Worm (Caenorhabditis elegans) whole organism, L4 larva: ENCODE data around the gene R07E5.15.
A peak's percentile ranks its signal among the peaks of the same experiment; 100 is the strongest.
"Not testable (repeated sequence)": the region's sequence is repeated elsewhere in the genome, so short reads cannot be mapped to it uniquely, and the experiment has no call there.

Source experiments
- D1046.2 ChIP-seq: fragments of 200-800 bp; sonication (Bioruptor generic); IDR thresholded peaks from 2 replicates; pipeline ENCODE4 v1.3.6; 2022; ENCODE audit warnings: missing genetic modification characterization, missing compliant biosample characterization
- F10B5.3 ChIP-seq: sonication (generic microtip); optimal IDR thresholded peaks from 2 replicates; lab custom pipeline; 2016; ENCODE audit warnings: mild to moderate bottlenecking, missing genetic modification characterization, missing compliant biosample characterization
- F44E2.7 ChIP-seq: fragments of 200-800 bp; sonication (Bioruptor generic); IDR thresholded peaks from 2 replicates; pipeline ENCODE4 v2.1.2; 2022; ENCODE audit warnings: missing genetic modification characterization, missing compliant biosample characterization
- T20F7.1 ChIP-seq: fragments of 200-800 bp; sonication (Bioruptor generic); optimal IDR thresholded peaks from 2 replicates; lab custom pipeline; 2018; ENCODE audit warnings: mild to moderate bottlenecking, missing genetic modification characterization, missing compliant biosample characterization
- T26A8.4 ChIP-seq: fragments of 200-800 bp; sonication (Bioruptor generic); IDR thresholded peaks from 2 replicates; pipeline ENCODE4 v1.3.6; 2022; ENCODE audit warnings: missing genetic modification characterization, missing compliant biosample characterization
- aha-1 ChIP-seq: fragments of 150-350 bp; peaks from one replicate; lab custom pipeline; 2014; ENCODE audit warnings: missing biosample characterization, missing genetic modification characterization
- ceh-20 ChIP-seq: fragments of 200-800 bp; sonication (Bioruptor generic); IDR thresholded peaks from 2 replicates; pipeline ENCODE4 v1.3.6; 2022; ENCODE audit warnings: missing genetic modification reagents, missing genetic modification characterization, missing compliant biosample characterization
- ceh-28 ChIP-seq: fragments of 150-350 bp; optimal IDR thresholded peaks from 2 replicates; lab custom pipeline; 2014; ENCODE audit warnings: missing biosample characterization, missing genetic modification reagents, missing genetic modification characterization
- ctbp-1 ChIP-seq: fragments of 200-800 bp; sonication (Bioruptor generic); IDR thresholded peaks from 2 replicates; pipeline ENCODE4 v1.3.6; 2022; ENCODE audit warnings: missing genetic modification reagents, missing genetic modification characterization, missing compliant biosample characterization
- daf-16 ChIP-seq, 3 experiments: sonication (generic microtip); optimal IDR thresholded peaks; 2 replicates each; lab custom pipeline; 2016 to 2017; ENCODE audit warnings: missing genetic modification characterization in 3 of 3, missing genetic modification reagents in 3 of 3, mild to moderate bottlenecking in 2 of 3, missing compliant biosample characterization in 2 of 3, missing biosample characterization in 1 of 3, moderate library complexity in 1 of 3
- dmd-6 ChIP-seq: fragments of 200-800 bp; sonication (Bioruptor generic); IDR thresholded peaks from 2 replicates; pipeline ENCODE4 v1.3.6; 2022; ENCODE audit warnings: missing genetic modification reagents, missing genetic modification characterization, missing compliant biosample characterization
- dmd-8 ChIP-seq: fragments of 200-800 bp; sonication (Bioruptor generic); IDR thresholded peaks from 2 replicates; pipeline ENCODE4 v1.3.6; 2022; ENCODE audit warnings: missing genetic modification characterization, missing compliant biosample characterization
- dmd-9 ChIP-seq: fragments of 200-800 bp; sonication (Bioruptor generic); IDR thresholded peaks from 2 replicates; pipeline ENCODE4 v1.3.6; 2022; ENCODE audit warnings: missing genetic modification reagents, missing genetic modification characterization, missing compliant biosample characterization
- dve-1 ChIP-seq: sonication (generic microtip); optimal IDR thresholded peaks from 2 replicates; lab custom pipeline; 2017; ENCODE audit warnings: antibody characterized with exemption, mild to moderate bottlenecking, missing genetic modification characterization, missing compliant biosample characterization; ENCODE audit not compliant: insufficient read depth
- egl-43 ChIP-seq: fragments of 200-800 bp; sonication (Bioruptor generic); IDR thresholded peaks from 2 replicates; pipeline ENCODE4 v1.3.6; 2022; ENCODE audit warnings: missing genetic modification reagents, missing genetic modification characterization, missing compliant biosample characterization
- hif-1 ChIP-seq, 2 experiments: sonication (generic microtip); optimal IDR thresholded peaks; 2 replicates each; lab custom pipeline; 2016 to 2017; ENCODE audit warnings: missing compliant biosample characterization in 2 of 2, missing genetic modification characterization in 2 of 2, missing genetic modification reagents in 2 of 2, missing genotype in 2 of 2, mild to moderate bottlenecking in 1 of 2
- hmg-1.1 ChIP-seq: fragments of 200-800 bp; sonication (Bioruptor generic); IDR thresholded peaks from 2 replicates; pipeline ENCODE4 v1.3.6; 2022; ENCODE audit warnings: missing genetic modification reagents, missing genetic modification characterization, missing compliant biosample characterization
- lim-7 ChIP-seq: fragments of 200-800 bp; sonication (Bioruptor generic); IDR thresholded peaks from 2 replicates; pipeline ENCODE4 v1.3.6; 2022; ENCODE audit warnings: missing genetic modification characterization, missing compliant biosample characterization
- lir-3 ChIP-seq: sonication (generic microtip); optimal IDR thresholded peaks from 2 replicates; lab custom pipeline; 2016; ENCODE audit warnings: mild to moderate bottlenecking, missing genetic modification characterization, missing compliant biosample characterization
- madf-9 ChIP-seq: fragments of 200-800 bp; sonication (Bioruptor generic); conservative IDR thresholded peaks from 2 replicates; pipeline ENCODE4 v1.3.6; 2022; ENCODE audit warnings: missing genetic modification reagents, missing genetic modification characterization, missing compliant biosample characterization
- mdl-1 ChIP-seq, 2 experiments: fragments of 150-350 bp in 1 of 2; sonication (generic microtip) in 1 of 2; optimal IDR thresholded peaks; 2 replicates each; lab custom pipeline; 2014 to 2017; ENCODE audit warnings: missing biosample characterization in 2 of 2, missing genetic modification characterization in 2 of 2
- mxl-3 ChIP-seq: fragments of 200-800 bp; sonication (Bioruptor generic); optimal IDR thresholded peaks from 2 replicates; lab custom pipeline; 2018; ENCODE audit warnings: mild to moderate bottlenecking, missing genetic modification characterization, missing compliant biosample characterization
- nhr-102 ChIP-seq: sonication (generic microtip); optimal IDR thresholded peaks from 2 replicates; lab custom pipeline; 2016; ENCODE audit warnings: mild to moderate bottlenecking, missing genetic modification characterization, moderate library complexity, missing compliant biosample characterization
- nhr-11 ChIP-seq: fragments of 150-350 bp; optimal IDR thresholded peaks from 2 replicates; lab custom pipeline; 2014; ENCODE audit warnings: missing biosample characterization, missing genetic modification characterization
- nhr-111 ChIP-seq: fragments of 200-800 bp; sonication (Bioruptor generic); optimal IDR thresholded peaks from 2 replicates; lab custom pipeline; 2018; ENCODE audit warnings: mild to moderate bottlenecking, missing genetic modification characterization, missing compliant biosample characterization
- nhr-41 ChIP-seq: fragments of 200-800 bp; sonication (Bioruptor generic); IDR thresholded peaks from 2 replicates; pipeline ENCODE4 v1.3.6; 2022; ENCODE audit warnings: missing genetic modification reagents, missing genetic modification characterization, missing compliant biosample characterization
- nhr-42 ChIP-seq: fragments of 200-800 bp; sonication (Bioruptor generic); IDR thresholded peaks from 2 replicates; pipeline ENCODE4 v1.3.6; 2022; ENCODE audit warnings: missing genetic modification characterization, missing compliant biosample characterization
- pha-4 ChIP-seq, 2 experiments: fragments of 150-350 bp in 1 of 2; fragments of 200-800 bp in 1 of 2; sonication (Bioruptor generic) in 1 of 2; IDR thresholded peaks in 1 of 2; optimal IDR thresholded peaks in 1 of 2; 2 replicates each; pipeline versions ENCODE4 v1.3.6 to Lab custom; 2014 to 2022; ENCODE audit warnings: missing genetic modification characterization in 2 of 2, missing genetic modification reagents in 2 of 2, missing biosample characterization in 1 of 2, missing compliant biosample characterization in 1 of 2
- pqm-1 ChIP-seq: sonication (generic microtip); optimal IDR thresholded peaks from 2 replicates; lab custom pipeline; 2017; ENCODE audit warnings: missing biosample characterization, missing genetic modification characterization
- rbr-2 ChIP-seq: sonication (generic microtip); optimal IDR thresholded peaks from 2 replicates; lab custom pipeline; 2016; ENCODE audit warnings: missing genotype, missing genetic modification characterization, missing compliant biosample characterization
- saeg-2 ChIP-seq: fragments of 200-800 bp; sonication (Bioruptor generic); IDR thresholded peaks from 2 replicates; pipeline ENCODE4 v1.3.6; 2022; ENCODE audit warnings: missing genetic modification reagents, missing genetic modification characterization, missing compliant biosample characterization
- set-16 ChIP-seq: fragments of 200-800 bp; sonication (Bioruptor generic); IDR thresholded peaks from 2 replicates; pipeline ENCODE4 v1.3.6; 2022; ENCODE audit warnings: missing genetic modification reagents, missing genetic modification characterization, missing compliant biosample characterization
- spr-3 ChIP-seq: fragments of 200-800 bp; sonication (Bioruptor generic); optimal IDR thresholded peaks from 2 replicates; lab custom pipeline; 2018; ENCODE audit warnings: mild to moderate bottlenecking, missing genetic modification characterization, missing compliant biosample characterization
- tra-1 ChIP-seq: fragments of 200-800 bp; sonication (Bioruptor generic); IDR thresholded peaks from 2 replicates; pipeline ENCODE4 v1.3.6; 2022; ENCODE audit warnings: missing genetic modification reagents, missing genetic modification characterization, missing compliant biosample characterization
- zfp-3 ChIP-seq: fragments of 200-800 bp; sonication (Bioruptor generic); conservative IDR thresholded peaks from 2 replicates; pipeline ENCODE4 v1.3.6; 2022; ENCODE audit warnings: missing genetic modification reagents, missing genetic modification characterization, missing compliant biosample characterization
- ztf-7 ChIP-seq: fragments of 150-350 bp; optimal IDR thresholded peaks from 2 replicates; lab custom pipeline; 2014; ENCODE audit warnings: missing biosample characterization, missing genetic modification characterization

R07E5.15 gene

DNA sequence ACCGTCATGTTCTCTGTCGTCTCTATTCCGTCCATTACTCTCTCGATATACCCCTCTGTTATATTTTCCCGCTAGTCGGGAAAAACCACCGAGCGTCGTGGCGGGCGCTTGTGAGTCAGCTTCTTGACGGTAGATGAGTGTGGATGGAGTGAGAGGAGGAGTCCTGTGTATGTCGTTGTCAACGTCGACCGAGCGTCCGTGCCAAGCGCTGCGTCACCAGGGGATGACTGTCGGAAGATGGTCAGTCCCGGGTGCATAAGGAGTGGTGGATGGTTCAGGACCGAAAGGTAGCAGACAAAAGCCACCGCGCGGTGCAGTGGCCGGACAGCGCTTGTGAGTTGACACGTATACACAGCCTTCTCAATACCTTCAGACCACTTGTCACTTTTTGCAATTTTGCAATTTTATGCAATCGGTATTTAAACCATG lies 31.8 kb upstream of the R07E5.15 start (continued):
- TF ChIP-seq F10B5.3 (tag; lab: Kevin White, UChicago) (peak; percentile 49), dmd-6 (peak; percentile 85), D1046.2 (peak; percentile 52; the same call in 1 of the 2 replicates), egl-43 (GFP tag; lab: Robert Waterston, UW) (peak; percentile 94), pha-4 (GFP tag; IDR thresholded peaks at IDR 0.05; lab: Robert Waterston, UW) (peak; percentile 84), tra-1 (GFP tag; lab: Robert Waterston, UW) (peak; percentile 65), nhr-42 (peak; percentile 69; the same call in 1 of the 2 replicates), T20F7.1 (GFP tag; lab: Kevin White, UChicago) (peak; percentile 57), F44E2.7 (GFP tag; lab: Robert Waterston, UW) (peak; percentile 75; the same call in 1 of the 2 replicates), nhr-102 (tag; lab: Kevin White, UChicago) (peak; percentile 71), aha-1 (tag; lab: Kevin White, UChicago) (peak; percentile 96), mxl-3 (GFP tag; lab: Kevin White, UChicago) (peak; percentile 41), zfp-3 (GFP tag; lab: Robert Waterston, UW) (peak; percentile 82), spr-3 (peak; percentile 51), lir-3 (tag; lab: Kevin White, UChicago) (peak; percentile 52), nhr-41 (GFP tag; lab: Robert Waterston, UW) (peak; percentile 53; the same call in 1 of the 2 replicates), dmd-8 (GFP tag; lab: Robert Waterston, UW) (peak; percentile 78; the same call in 1 of the 2 replicates), lim-7 (peak; percentile 71), dmd-9 (GFP tag; lab: Robert Waterston, UW) (peak; percentile 39; the same call in 1 of the 2 replicates), set-16 (GFP tag; lab: Robert Waterston, UW) (peak; percentile 90), rbr-2 (peak; percentile 74), hmg-1.1 (GFP tag; lab: Robert Waterston, UW) (peak; percentile 88), hif-1 (tag; optimal IDR thresholded peaks at IDR 0.05; lab: Kevin White, UChicago) (peak in 1 of 2 experiments; percentile 24), pqm-1 (peak; percentile 3)
- TF ChIP-seq pha-4 (tag; optimal IDR thresholded peaks at IDR 0.05; lab: Kevin White, UChicago) = not testable (repeated sequence)

ce11 chrIII:4370585-4370984 lies 30.7 kb upstream of the R07E5.15 start, which contains the start of gene ckb-3:
Gene ckb-3 (plus strand): TSS chrIII:4370885.
- TF ChIP-seq ztf-7 (tag; lab: Kevin White, UChicago) (no peak), ctbp-1 (no peak), nhr-111 (GFP tag; lab: Kevin White, UChicago) (no peak), saeg-2 (GFP tag; lab: Robert Waterston, UW) (no peak), mdl-1 (tag; optimal IDR thresholded peaks at IDR 0.05; lab: Kevin White, UChicago) (no peak), T26A8.4 (GFP tag; lab: Robert Waterston, UW) (no peak), ceh-20 (GFP tag; lab: Robert Waterston, UW) (no peak), dve-1 (tag; lab: Kevin White, UChicago) (no peak)

ce11 chrIII:4372894-4373293 lies 28.3 kb upstream of the R07E5.15 start:
- TF ChIP-seq dve-1 (tag; lab: Kevin White, UChicago) = no peak
- no peak for TF ChIP-seq nhr-11 (tag; lab: Kevin White, UChicago)
- TF ChIP-seq madf-9 (GFP tag; lab: Robert Waterston, UW) = no peak
- no peak for TF ChIP-seq daf-16 (GFP tag; optimal IDR thresholded peaks at IDR 0.05; lab: Kevin White, UChicago)
- TF ChIP-seq daf-16 (tag; optimal IDR thresholded peaks at IDR 0.05; lab: Kevin White, UChicago) = peak; percentile 97
- TF ChIP-seq ceh-28 (tag; lab: Kevin White, UChicago) = no peak
